Worm (Caenorhabditis elegans) whole organism, early embryonic: ENCODE results near the gene gcy-13.
A peak's percentile ranks its signal among the peaks of the same experiment; 100 is the strongest.

ENCODE experiments used
- B0310.2 ChIP-seq: sonication (generic microtip); optimal IDR thresholded peaks from 2 replicates; lab custom pipeline; 2016; ENCODE audit warnings: mild to moderate bottlenecking, missing genetic modification characterization, missing compliant biosample characterization
- F13C5.2 ChIP-seq: sonication (generic microtip); optimal IDR thresholded peaks from 2 replicates; lab custom pipeline; 2017; ENCODE audit warnings: mild to moderate bottlenecking, missing genetic modification characterization, inconsistent platforms, missing compliant biosample characterization
- ama-1 ChIP-seq: fragments of 150-350 bp; optimal IDR thresholded peaks from 2 replicates; lab custom pipeline; 2014
- ceh-13 ChIP-seq: fragments of 200-800 bp; sonication (Bioruptor generic); optimal IDR thresholded peaks from 2 replicates; lab custom pipeline; 2018; ENCODE audit warnings: mild to moderate bottlenecking, missing genetic modification characterization, missing compliant biosample characterization
- ceh-36 ChIP-seq: sonication (generic microtip); optimal IDR thresholded peaks from 2 replicates; lab custom pipeline; 2016; ENCODE audit warnings: missing genetic modification characterization, inconsistent platforms, missing compliant biosample characterization
- hmbx-1 ChIP-seq: sonication (generic microtip); optimal IDR thresholded peaks from 2 replicates; lab custom pipeline; 2016; ENCODE audit warnings: mild to moderate bottlenecking, missing genetic modification characterization, missing compliant biosample characterization
- hnd-1 ChIP-seq: sonication (generic microtip); optimal IDR thresholded peaks from 2 replicates; lab custom pipeline; 2016; ENCODE audit warnings: missing genetic modification characterization, missing compliant biosample characterization
- pes-1 ChIP-seq: fragments of 200-800 bp; sonication (Bioruptor generic); IDR thresholded peaks from 2 replicates; pipeline ENCODE4 v1.3.6; 2022; ENCODE audit warnings: missing genetic modification reagents, missing genetic modification characterization, missing compliant biosample characterization
- tbx-37 ChIP-seq: fragments of 200-800 bp; sonication (Bioruptor generic); conservative IDR thresholded peaks from 2 replicates; pipeline ENCODE4 v1.3.6; 2022; ENCODE audit warnings: missing genetic modification reagents, missing genetic modification characterization, missing compliant biosample characterization

ce11 chrV:12352881-12353280, 16.5 kb downstream of the gcy-13 start:
- TF ChIP-seq ama-1 (lab: Kevin White, UChicago) (peak; percentile 8), ceh-36 (no peak), hmbx-1 (tag; lab: Kevin White, UChicago) (no peak), hnd-1 (no peak), tbx-37 (GFP tag; lab: Robert Waterston, UW) (no peak), F13C5.2 (tag; lab: Kevin White, UChicago) (no peak), B0310.2 (tag; lab: Kevin White, UChicago) (no peak), ceh-13 (GFP tag; lab: Kevin White, UChicago) (no peak), pes-1 (GFP tag; lab: Robert Waterston, UW) (no peak)
